Worm (Caenorhabditis elegans) whole organism, L3 larva: ENCODE data around the gene clec-137.

ENCODE experiments used
- ZK546.5 ChIP-seq: sonication (generic microtip); optimal IDR thresholded peaks from 2 replicates; lab custom pipeline; 2017; ENCODE audit warnings: missing biosample characterization, missing genetic modification characterization
- aly-2 ChIP-seq: fragments of 150-350 bp; optimal IDR thresholded peaks from 2 replicates; lab custom pipeline; 2014; ENCODE audit warnings: missing biosample characterization, missing genetic modification characterization
- ama-1 ChIP-seq: fragments of 150-350 bp; optimal IDR thresholded peaks from 2 replicates; lab custom pipeline; 2018
- ceh-16 ChIP-seq: sonication (generic microtip); optimal IDR thresholded peaks from 2 replicates; lab custom pipeline; 2017; ENCODE audit warnings: missing biosample characterization, missing genetic modification characterization
- ceh-28 ChIP-seq: fragments of 150-350 bp; optimal IDR thresholded peaks from 2 replicates; lab custom pipeline; 2014; ENCODE audit warnings: missing biosample characterization, missing genetic modification reagents, missing genetic modification characterization
- ceh-9 ChIP-seq: sonication (generic microtip); optimal IDR thresholded peaks from 2 replicates; lab custom pipeline; 2018; ENCODE audit warnings: missing biosample characterization, missing genetic modification characterization
- daf-12 ChIP-seq: fragments of 150-350 bp; optimal IDR thresholded peaks from 2 replicates; lab custom pipeline; 2014; ENCODE audit warnings: missing biosample characterization, missing genetic modification reagents, missing genetic modification characterization
- egl-27 ChIP-seq: sonication (generic microtip); optimal IDR thresholded peaks from 4 replicates; lab custom pipeline; 2017; ENCODE audit warnings: missing biosample characterization, missing genetic modification reagents, missing genetic modification characterization
- egl-5 ChIP-seq: fragments of 150-350 bp; optimal IDR thresholded peaks from 2 replicates; lab custom pipeline; 2017; ENCODE audit warnings: missing biosample characterization, missing genetic modification reagents, missing genetic modification characterization, inconsistent platforms
- elt-2 ChIP-seq: sonication (generic microtip); optimal IDR thresholded peaks from 2 replicates; lab custom pipeline; 2016; ENCODE audit warnings: missing genetic modification reagents, mild to moderate bottlenecking, missing genetic modification characterization, missing compliant biosample characterization
- eor-1 ChIP-seq, 2 experiments: fragments of 150-350 bp; optimal IDR thresholded peaks; 2 replicates each; lab custom pipeline; 2014 to 2018; ENCODE audit warnings: missing biosample characterization in 2 of 2, missing genetic modification characterization in 2 of 2
- fkh-10 ChIP-seq: sonication (generic microtip); optimal IDR thresholded peaks from 2 replicates; lab custom pipeline; 2017; ENCODE audit warnings: missing biosample characterization, missing genetic modification reagents, missing genetic modification characterization
- fkh-2 ChIP-seq: fragments of 150-350 bp; optimal IDR thresholded peaks from 2 replicates; lab custom pipeline; 2014; ENCODE audit warnings: missing biosample characterization, missing genetic modification reagents, missing genetic modification characterization
- fos-1 ChIP-seq: fragments of 150-350 bp; optimal IDR thresholded peaks from 2 replicates; lab custom pipeline; 2014; ENCODE audit warnings: missing biosample characterization, missing genetic modification characterization
- lin-15B ChIP-seq: fragments of 150-350 bp; optimal IDR thresholded peaks from 2 replicates; lab custom pipeline; 2014; ENCODE audit warnings: missing biosample characterization, missing genetic modification characterization
- lin-39 ChIP-seq: fragments of 150-350 bp; optimal IDR thresholded peaks from 2 replicates; lab custom pipeline; 2018; ENCODE audit warnings: missing biosample characterization, missing genetic modification reagents, missing genetic modification characterization
- lsy-12 ChIP-seq: sonication (generic microtip); optimal IDR thresholded peaks from 2 replicates; lab custom pipeline; 2016; ENCODE audit warnings: mild to moderate bottlenecking, missing genetic modification characterization, missing compliant biosample characterization
- mdl-1 ChIP-seq: fragments of 150-350 bp; optimal IDR thresholded peaks from 2 replicates; lab custom pipeline; 2014; ENCODE audit warnings: missing biosample characterization, missing genetic modification characterization
- mml-1 ChIP-seq: fragments of 150-350 bp; sonication (generic microtip); optimal IDR thresholded peaks from 3 replicates; lab custom pipeline; 2014; ENCODE audit warnings: missing biosample characterization, missing genetic modification characterization
- nhr-11 ChIP-seq: fragments of 150-350 bp; optimal IDR thresholded peaks from 2 replicates; lab custom pipeline; 2014; ENCODE audit warnings: missing biosample characterization, missing genetic modification characterization
- nhr-12 ChIP-seq: fragments of 150-350 bp; optimal IDR thresholded peaks from 2 replicates; lab custom pipeline; 2014; ENCODE audit warnings: missing biosample characterization, missing genetic modification characterization
- nhr-23 ChIP-seq: fragments of 150-350 bp; optimal IDR thresholded peaks from 2 replicates; lab custom pipeline; 2014; ENCODE audit warnings: missing biosample characterization, missing genetic modification reagents, missing genetic modification characterization
- nhr-43 ChIP-seq: sonication (generic microtip); optimal IDR thresholded peaks from 2 replicates; lab custom pipeline; 2016; ENCODE audit warnings: mild to moderate bottlenecking, missing genetic modification characterization, missing compliant biosample characterization; ENCODE audit not compliant: poor library complexity, severe bottlenecking
- nhr-67 ChIP-seq: fragments of 150-350 bp; optimal IDR thresholded peaks from 2 replicates; lab custom pipeline; 2014; ENCODE audit warnings: missing biosample characterization, missing genetic modification characterization
- nhr-76 ChIP-seq: fragments of 150-350 bp; sonication (generic microtip); optimal IDR thresholded peaks from 5 replicates; lab custom pipeline; 2014; ENCODE audit warnings: missing biosample characterization, missing genetic modification characterization
- nhr-77 ChIP-seq: fragments of 150-350 bp; optimal IDR thresholded peaks from 2 replicates; lab custom pipeline; 2014; ENCODE audit warnings: missing biosample characterization, missing genetic modification characterization
- pha-4 ChIP-seq: fragments of 150-350 bp; optimal IDR thresholded peaks from 2 replicates; lab custom pipeline; 2014; ENCODE audit warnings: missing biosample characterization, missing genetic modification reagents, missing genetic modification characterization
- skn-1 ChIP-seq: fragments of 150-350 bp; optimal IDR thresholded peaks from 2 replicates; lab custom pipeline; 2014; ENCODE audit warnings: missing biosample characterization, missing genetic modification characterization
- snpc-4 ChIP-seq: fragments of 150-350 bp; optimal IDR thresholded peaks from 2 replicates; lab custom pipeline; 2014; ENCODE audit warnings: missing biosample characterization, missing genetic modification characterization
- tbx-2 ChIP-seq: sonication (generic microtip); optimal IDR thresholded peaks from 2 replicates; lab custom pipeline; 2016; ENCODE audit warnings: mild to moderate bottlenecking, missing genetic modification characterization, missing compliant biosample characterization
- unc-62 ChIP-seq: fragments of 150-350 bp; sonication (generic microtip); optimal IDR thresholded peaks from 4 replicates; lab custom pipeline; 2014; ENCODE audit warnings: missing biosample characterization, missing genetic modification reagents, missing genetic modification characterization
- zag-1 ChIP-seq: fragments of 150-350 bp; optimal IDR thresholded peaks from 2 replicates; lab custom pipeline; 2014; ENCODE audit warnings: missing biosample characterization, missing genetic modification characterization
- ztf-11 ChIP-seq: fragments of 150-350 bp; optimal IDR thresholded peaks from 2 replicates; lab custom pipeline; 2014; ENCODE audit warnings: missing biosample characterization, missing genetic modification characterization
- ztf-4 ChIP-seq: fragments of 150-350 bp; optimal IDR thresholded peaks from 2 replicates; lab custom pipeline; 2014; ENCODE audit warnings: missing biosample characterization, missing genetic modification characterization

The clec-137 gene

DNA sequence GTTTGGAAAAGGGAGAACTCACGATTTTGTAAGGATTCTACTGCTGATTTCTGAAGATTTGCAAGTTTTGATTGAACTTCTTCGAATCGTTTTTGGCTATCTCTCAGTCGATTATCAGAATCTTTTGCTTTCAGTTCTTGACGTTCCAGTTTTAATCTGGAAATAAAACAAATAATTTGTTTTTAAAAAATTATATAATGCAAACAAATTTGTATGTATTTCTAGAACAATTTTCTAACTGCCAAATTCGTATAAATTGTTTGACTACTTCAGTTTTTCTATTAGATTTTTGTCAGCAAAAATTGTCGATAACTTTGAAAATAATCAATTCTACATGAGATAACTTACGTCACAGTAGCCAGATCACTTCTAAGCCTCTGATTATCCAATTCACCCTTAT is 13.6 kb upstream of the clec-137 start:
- no peak for TF ChIP-seq ama-1 (lab: Kevin White, UChicago)
- no peak for TF ChIP-seq nhr-67 (tag; lab: Kevin White, UChicago)
- TF ChIP-seq nhr-76: no peak
- TF ChIP-seq egl-5 (tag; lab: Kevin White, UChicago): no peak
- no peak for TF ChIP-seq fos-1 (tag; lab: Kevin White, UChicago)
- TF ChIP-seq lsy-12 (tag; lab: Kevin White, UChicago): no peak
- TF ChIP-seq, all 47 proteins: peak for 0

DNA sequence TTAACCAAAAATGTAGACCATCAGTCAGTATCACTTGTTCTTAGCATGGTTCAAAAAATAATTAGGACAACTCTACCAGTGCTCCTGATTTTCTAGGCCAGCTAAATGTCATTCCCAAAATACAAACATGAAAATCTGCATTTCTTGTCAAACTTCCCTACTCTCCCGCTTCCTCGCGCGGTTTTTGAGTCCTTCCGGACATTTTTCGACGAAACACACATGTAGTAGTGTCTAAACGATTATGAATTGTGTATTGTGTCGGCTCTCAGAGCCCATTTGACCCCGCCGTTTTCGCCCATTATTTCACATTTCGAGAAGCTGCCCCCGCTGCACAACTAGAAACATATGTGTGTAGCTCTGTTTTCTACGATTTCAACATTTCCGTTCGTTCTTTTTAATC is 8.7 kb upstream of the clec-137 start, which contains the start of gene F35D11.1:
F35D11.1 (plus strand) TSS at position 301 of the 400 bp plus-strand sequence.
- no peak for TF ChIP-seq pha-4 (tag; lab: Kevin White, UChicago)
- TF ChIP-seq nhr-43: no peak
- no peak for TF ChIP-seq ceh-9
- TF ChIP-seq ZK546.5 (tag; lab: Kevin White, UChicago): no peak
- TF ChIP-seq unc-62: no peak

DNA sequence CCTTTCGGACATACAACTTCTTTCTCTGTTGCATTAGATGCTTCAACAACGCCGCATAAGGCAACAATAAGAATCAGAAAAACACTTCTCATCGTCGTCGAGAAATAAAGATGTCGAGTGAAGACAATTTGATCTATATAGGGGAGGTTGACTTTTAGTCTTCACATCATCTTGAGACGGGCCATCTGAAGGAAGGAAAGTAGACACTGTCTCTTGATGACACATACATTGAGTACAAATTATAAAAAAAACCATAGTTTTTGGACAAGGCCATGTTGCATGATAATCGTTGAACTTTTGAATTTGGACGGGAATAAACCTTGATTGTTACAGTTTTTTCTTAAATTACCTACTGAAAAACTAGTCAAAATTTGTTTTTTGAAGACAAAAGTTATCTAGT is 3.8 kb upstream of the clec-137 start, which contains the start of gene clec-139:
clec-139 (minus strand) TSS at position 101 of the 400 bp plus-strand sequence.
- TF ChIP-seq nhr-76: no peak
- no peak for TF ChIP-seq nhr-77 (tag; lab: Kevin White, UChicago)
- no peak for TF ChIP-seq nhr-67 (tag; lab: Kevin White, UChicago)
- TF ChIP-seq nhr-23 (tag; lab: Kevin White, UChicago): no peak
- TF ChIP-seq ztf-4 (tag; lab: Kevin White, UChicago): no peak
- no peak for TF ChIP-seq unc-62
- TF ChIP-seq pha-4 (tag; lab: Kevin White, UChicago): no peak
- no peak for TF ChIP-seq aly-2 (tag; lab: Kevin White, UChicago)

DNA sequence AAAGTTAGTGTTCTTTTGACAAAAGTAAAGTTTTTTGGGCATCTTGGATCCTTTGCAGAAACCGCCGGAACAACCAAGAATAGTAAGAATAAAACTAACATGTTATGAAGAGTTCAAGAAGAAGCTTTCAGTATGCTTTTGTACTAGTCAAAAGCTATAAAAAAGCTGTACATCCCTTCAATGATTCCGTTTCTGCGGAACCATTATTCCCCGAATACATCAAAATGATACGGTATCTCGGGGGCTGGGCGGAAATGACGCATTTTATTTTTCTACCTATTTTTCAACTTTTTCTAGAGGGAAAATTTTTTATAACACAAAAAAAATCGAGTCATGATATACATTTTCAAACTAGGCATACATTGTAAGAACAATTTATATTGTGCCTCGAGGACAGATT is 1.8 kb upstream of the clec-137 start, which contains the start of gene clec-138:
clec-138 (minus strand) TSS at position 101 of the 400 bp plus-strand sequence.
- TF ChIP-seq ztf-11 (tag; lab: Kevin White, UChicago) (no peak), snpc-4 (tag; lab: Kevin White, UChicago) (no peak), daf-12 (tag; lab: Kevin White, UChicago) (no peak), nhr-11 (no peak), nhr-77 (tag; lab: Kevin White, UChicago) (no peak), egl-5 (tag; lab: Kevin White, UChicago) (no peak), ceh-16 (no peak), eor-1 (tag; optimal IDR thresholded peaks at IDR 0.05; lab: Kevin White, UChicago) (no peak), nhr-67 (tag; lab: Kevin White, UChicago) (no peak), lin-15B (tag; lab: Kevin White, UChicago) (no peak), tbx-2 (tag; lab: Kevin White, UChicago) (no peak), skn-1 (tag; lab: Kevin White, UChicago) (no peak), mdl-1 (tag; lab: Kevin White, UChicago) (no peak), nhr-23 (tag; lab: Kevin White, UChicago) (no peak), fkh-2 (tag; lab: Kevin White, UChicago) (no peak), zag-1 (tag; lab: Kevin White, UChicago) (no peak), lin-39 (tag; lab: Kevin White, UChicago) (no peak), fkh-10 (no peak), ZK546.5 (tag; lab: Kevin White, UChicago) (no peak)

DNA sequence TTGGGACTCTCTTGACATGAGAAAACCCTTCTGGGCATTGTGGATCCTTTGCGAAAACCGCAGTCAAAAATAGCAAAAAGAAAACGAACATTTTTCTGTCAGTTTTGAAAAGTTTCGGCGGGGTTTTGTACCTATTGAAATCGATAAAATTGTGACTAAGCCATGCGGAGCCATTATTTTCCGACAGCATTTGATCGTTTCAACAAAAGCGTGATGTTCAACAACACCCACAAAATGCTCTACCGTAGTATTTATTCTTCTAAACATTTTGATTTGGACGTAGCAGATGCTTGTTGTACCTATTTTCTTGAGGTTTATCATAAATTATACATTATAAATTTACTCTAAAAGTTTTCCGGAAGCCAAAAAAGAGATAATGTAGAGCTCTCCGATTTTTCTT is 1.4 kb downstream of the clec-137 start, which contains the start of gene clec-136:
clec-136 (minus strand) TSS at position 101 of the 400 bp plus-strand sequence.
- TF ChIP-seq nhr-43: no peak
- no peak for TF ChIP-seq mml-1 (tag; lab: Kevin White, UChicago)
- no peak for TF ChIP-seq lin-15B (tag; lab: Kevin White, UChicago)
- no peak for TF ChIP-seq ceh-28 (tag; lab: Kevin White, UChicago)
- no peak for TF ChIP-seq unc-62
- no peak for TF ChIP-seq lin-39 (tag; lab: Kevin White, UChicago)
- no peak for TF ChIP-seq fkh-2 (tag; lab: Kevin White, UChicago)
- TF ChIP-seq nhr-12 (tag; lab: Kevin White, UChicago): no peak
- no peak for TF ChIP-seq nhr-67 (tag; lab: Kevin White, UChicago)
- TF ChIP-seq ama-1 (lab: Kevin White, UChicago): no peak
- TF ChIP-seq elt-2 (tag; lab: Kevin White, UChicago): no peak
- TF ChIP-seq daf-12 (tag; lab: Kevin White, UChicago): no peak
- TF ChIP-seq skn-1 (tag; lab: Kevin White, UChicago): no peak
- no peak for TF ChIP-seq ceh-16
- no peak for TF ChIP-seq fos-1 (tag; lab: Kevin White, UChicago)
- no peak for TF ChIP-seq zag-1 (tag; lab: Kevin White, UChicago)
- TF ChIP-seq eor-1 (tag; optimal IDR thresholded peaks at IDR 0.05; lab: Kevin White, UChicago): no peak
- TF ChIP-seq egl-5 (tag; lab: Kevin White, UChicago): no peak
- TF ChIP-seq egl-27 (tag; lab: Kevin White, UChicago): no peak
- no peak for TF ChIP-seq nhr-23 (tag; lab: Kevin White, UChicago)
